Worm (Caenorhabditis elegans) whole organism, L3 larva: ENCODE data around the gene F14F8.8.
"Not testable (repeated sequence)": the region's sequence is repeated elsewhere in the genome, so short reads cannot be mapped to it uniquely, and the experiment has no call there.

Source experiments
- R02D3.7 ChIP-seq: fragments of 150-350 bp; optimal IDR thresholded peaks from 2 replicates; lab custom pipeline; 2014; ENCODE audit warnings: missing biosample characterization, missing genetic modification characterization
- aly-2 ChIP-seq: fragments of 150-350 bp; optimal IDR thresholded peaks from 2 replicates; lab custom pipeline; 2014; ENCODE audit warnings: missing biosample characterization, missing genetic modification characterization
- ama-1 ChIP-seq: fragments of 150-350 bp; optimal IDR thresholded peaks from 2 replicates; lab custom pipeline; 2018
- ceh-16 ChIP-seq: sonication (generic microtip); optimal IDR thresholded peaks from 2 replicates; lab custom pipeline; 2017; ENCODE audit warnings: missing biosample characterization, missing genetic modification characterization
- ceh-28 ChIP-seq: fragments of 150-350 bp; optimal IDR thresholded peaks from 2 replicates; lab custom pipeline; 2014; ENCODE audit warnings: missing biosample characterization, missing genetic modification reagents, missing genetic modification characterization
- elt-1 ChIP-seq: fragments of 150-350 bp; optimal IDR thresholded peaks from 2 replicates; lab custom pipeline; 2014; ENCODE audit warnings: missing biosample characterization, missing genetic modification characterization
- elt-2 ChIP-seq: sonication (generic microtip); optimal IDR thresholded peaks from 2 replicates; lab custom pipeline; 2016; ENCODE audit warnings: missing genetic modification reagents, mild to moderate bottlenecking, missing genetic modification characterization, missing compliant biosample characterization
- elt-3 ChIP-seq, 3 experiments: fragments of 150-350 bp in 1 of 3; sonication (generic microtip) in 2 of 3; optimal IDR thresholded peaks; 2 replicates in 2 of 3; 4 replicates in 1 of 3; lab custom pipeline; 2014 to 2017; ENCODE audit warnings: missing biosample characterization in 3 of 3, missing genetic modification characterization in 3 of 3
- fkh-10 ChIP-seq: sonication (generic microtip); optimal IDR thresholded peaks from 2 replicates; lab custom pipeline; 2017; ENCODE audit warnings: missing biosample characterization, missing genetic modification reagents, missing genetic modification characterization
- hmg-11 ChIP-seq: sonication (generic microtip); optimal IDR thresholded peaks from 2 replicates; lab custom pipeline; 2016; ENCODE audit warnings: missing genetic modification characterization, missing compliant biosample characterization
- jun-1 ChIP-seq: fragments of 150-350 bp; optimal IDR thresholded peaks from 2 replicates; lab custom pipeline; 2014; ENCODE audit warnings: missing biosample characterization, missing genetic modification reagents, missing genetic modification characterization
- lsy-12 ChIP-seq: sonication (generic microtip); optimal IDR thresholded peaks from 2 replicates; lab custom pipeline; 2016; ENCODE audit warnings: mild to moderate bottlenecking, missing genetic modification characterization, missing compliant biosample characterization
- mml-1 ChIP-seq: fragments of 150-350 bp; sonication (generic microtip); optimal IDR thresholded peaks from 3 replicates; lab custom pipeline; 2014; ENCODE audit warnings: missing biosample characterization, missing genetic modification characterization
- nfya-1 ChIP-seq: sonication (generic microtip); optimal IDR thresholded peaks from 2 replicates; lab custom pipeline; 2017; ENCODE audit warnings: missing genetic modification characterization, mild to moderate bottlenecking, missing compliant biosample characterization, antibody characterized with exemption, moderate library complexity; ENCODE audit not compliant: insufficient read depth
- nhr-11 ChIP-seq: fragments of 150-350 bp; optimal IDR thresholded peaks from 2 replicates; lab custom pipeline; 2014; ENCODE audit warnings: missing biosample characterization, missing genetic modification characterization
- nhr-12 ChIP-seq: fragments of 150-350 bp; optimal IDR thresholded peaks from 2 replicates; lab custom pipeline; 2014; ENCODE audit warnings: missing biosample characterization, missing genetic modification characterization
- nhr-23 ChIP-seq: fragments of 150-350 bp; optimal IDR thresholded peaks from 2 replicates; lab custom pipeline; 2014; ENCODE audit warnings: missing biosample characterization, missing genetic modification reagents, missing genetic modification characterization
- nhr-237 ChIP-seq: fragments of 150-350 bp; optimal IDR thresholded peaks from 2 replicates; lab custom pipeline; 2014; ENCODE audit warnings: missing biosample characterization, missing genetic modification characterization
- nhr-25 ChIP-seq: sonication (generic microtip); optimal IDR thresholded peaks from 2 replicates; lab custom pipeline; 2017; ENCODE audit warnings: missing biosample characterization, missing genetic modification characterization
- nhr-77 ChIP-seq: fragments of 150-350 bp; optimal IDR thresholded peaks from 2 replicates; lab custom pipeline; 2014; ENCODE audit warnings: missing biosample characterization, missing genetic modification characterization
- pha-4 ChIP-seq: fragments of 150-350 bp; optimal IDR thresholded peaks from 2 replicates; lab custom pipeline; 2014; ENCODE audit warnings: missing biosample characterization, missing genetic modification reagents, missing genetic modification characterization
- skn-1 ChIP-seq: fragments of 150-350 bp; optimal IDR thresholded peaks from 2 replicates; lab custom pipeline; 2014; ENCODE audit warnings: missing biosample characterization, missing genetic modification characterization
- unc-39 ChIP-seq: sonication (generic microtip); optimal IDR thresholded peaks from 4 replicates; lab custom pipeline; 2017; ENCODE audit warnings: missing biosample characterization, missing genetic modification characterization
- unc-62 ChIP-seq: fragments of 150-350 bp; sonication (generic microtip); optimal IDR thresholded peaks from 4 replicates; lab custom pipeline; 2014; ENCODE audit warnings: missing biosample characterization, missing genetic modification reagents, missing genetic modification characterization
- ztf-11 ChIP-seq: fragments of 150-350 bp; optimal IDR thresholded peaks from 2 replicates; lab custom pipeline; 2014; ENCODE audit warnings: missing biosample characterization, missing genetic modification characterization

Gene F14F8.8

ce11 chrV:16668473-16668872 lies 3.6 kb downstream of the F14F8.8 start, which contains the start of gene F14F8.9:
Gene F14F8.9 (minus strand): TSS chrV:16668573.
- TF ChIP-seq ztf-11 (tag; lab: Kevin White, UChicago) (no peak), unc-39 (tag; lab: Kevin White, UChicago) (no peak), elt-1 (no peak), jun-1 (tag; lab: Kevin White, UChicago) (no peak), ceh-16 (tag; lab: Kevin White, UChicago) (no peak), nfya-1 (tag; lab: Kevin White, UChicago) (no peak), nhr-77 (tag; lab: Kevin White, UChicago) (no peak), ama-1 (no peak)
- TF ChIP-seq, all 47 proteins: peak for 0

- TF ChIP-seq mml-1 (tag; lab: Kevin White, UChicago) (no peak), pha-4 (tag; lab: Kevin White, UChicago) (no peak), nhr-237 (tag; lab: Kevin White, UChicago) (no peak), nhr-23 (no peak)
These were observed 5.5 kb downstream of the F14F8.8 start, which contains the start of gene F14F8.14 for ce11 chrV:16666647-16667046. Gene F14F8.14 (minus strand): TSS chrV:16666747.

- not testable (repeated sequence) for TF ChIP-seq nhr-12; fkh-10; nhr-11 (tag; lab: Kevin White, UChicago)
These were observed 11.3 kb downstream of the F14F8.8 start, which contains the start of gene Y70C5B.2 for ce11 chrV:16660816-16661215. Gene Y70C5B.2 (minus strand): TSS chrV:16660916.

- TF ChIP-seq skn-1, jun-1, unc-39 (tag; lab: Kevin White, UChicago): not testable (repeated sequence)
These were observed 17.9 kb downstream of the F14F8.8 start, which contains the start of gene W06G6.15 for ce11 chrV:16654242-16654641. Gene W06G6.15 (plus strand): TSS chrV:16654542.

ce11 chrV:16649200-16649599 lies 22.9 kb downstream of the F14F8.8 start, which contains the start of gene W06G6.11:
Gene W06G6.11 (minus strand): TSS chrV:16649300.
- not testable (repeated sequence) for TF ChIP-seq nhr-25 (tag; lab: Kevin White, UChicago); nfya-1 (tag; lab: Kevin White, UChicago); elt-3 (tag; optimal IDR thresholded peaks at IDR 0.05; lab: Kevin White, UChicago)

ce11 chrV:16648317-16649018 lies 23.6 kb downstream of the F14F8.8 start, which contains the start of gene W06G6.20:
Gene W06G6.20 (minus strand): TSS chrV:16648367.
- TF ChIP-seq elt-2 (peak; percentile 12), ceh-28 (tag; lab: Kevin White, UChicago) (no peak)

- no peak for TF ChIP-seq nhr-11 (tag; lab: Kevin White, UChicago)
- TF ChIP-seq, all 47 proteins: peak for 0
These were observed 25.0 kb downstream of the F14F8.8 start, which contains the start of gene W06G6.10 for ce11 chrV:16647093-16647492. Gene W06G6.10 (minus strand): TSS chrV:16647193.

ce11 chrV:16646372-16646771 lies 25.7 kb downstream of the F14F8.8 start, which contains the start of gene W06G6.9:
Gene W06G6.9 (minus strand): TSS chrV:16646472.
- TF ChIP-seq unc-62 (GFP tag; lab: Kevin White, UChicago) (no peak), hmg-11 (no peak), elt-3 (tag; optimal IDR thresholded peaks at IDR 0.05; lab: Kevin White, UChicago) (no peak), pha-4 (tag; lab: Kevin White, UChicago) (no peak), nhr-11 (tag; lab: Kevin White, UChicago) (no peak), R02D3.7 (tag; lab: Kevin White, UChicago) (no peak), mml-1 (tag; lab: Kevin White, UChicago) (no peak), aly-2 (tag; lab: Kevin White, UChicago) (no peak), lsy-12 (no peak)
